Worm (Caenorhabditis elegans): Measurements from ENCODE around the gene T01G1.4.

The T01G1.4 gene

DNA sequence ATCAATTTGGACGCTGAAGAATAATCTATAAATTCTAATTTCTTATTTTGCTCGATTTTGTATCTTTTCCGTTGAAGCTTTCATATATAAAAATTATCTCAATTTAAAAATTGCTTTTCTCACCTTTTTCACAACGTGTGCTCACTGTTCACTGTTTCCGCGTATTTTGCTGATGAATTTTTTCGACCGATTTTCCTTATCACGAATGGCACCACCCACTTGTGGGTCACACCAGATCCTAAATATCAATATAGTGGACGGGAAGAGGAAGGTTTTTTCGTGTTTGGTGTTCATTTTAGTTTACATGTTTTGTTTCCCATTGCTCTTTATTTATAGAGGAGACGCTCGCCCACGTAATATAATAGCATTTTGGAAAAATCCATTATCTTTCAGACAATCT lies 45.6 kb downstream of the T01G1.4 start (continued):
- no peak for TF ChIP-seq elt-3 (tag; optimal IDR thresholded peaks at IDR 0.05)
- no peak for TF ChIP-seq efl-1 (optimal IDR thresholded peaks at IDR 0.05)
- peak in 1 of 2 experiments; percentile 90 for TF ChIP-seq efl-1 (GFP tag; optimal IDR thresholded peaks at IDR 0.05 in 1 of 2)

DNA sequence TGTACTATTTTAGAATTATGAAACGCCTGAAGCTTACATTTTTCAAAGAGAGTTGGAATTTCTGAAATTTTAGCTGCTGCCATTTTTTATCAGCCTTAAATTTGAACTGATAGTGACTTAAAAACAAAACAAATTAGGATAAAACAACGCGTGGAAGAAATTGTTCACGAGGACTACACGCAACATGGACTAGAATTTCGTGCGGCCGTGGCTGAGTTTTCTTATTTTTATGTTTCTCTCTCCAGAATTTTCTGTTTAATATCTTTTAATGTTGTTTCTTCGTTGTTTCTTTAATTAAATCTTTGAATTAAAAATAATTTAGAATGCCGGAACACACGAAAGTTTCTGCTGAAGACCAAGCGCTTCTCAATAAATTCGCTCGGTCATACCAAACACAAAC lies 46.4 kb downstream of the T01G1.4 start, which contains the start of the genes B0035.3, B0035.22 and pfd-4:
Gene B0035.3, minus strand, starts transcription at position 114 of the 400 bp plus-strand sequence.
Gene B0035.22, plus strand, starts transcription at position 269 of the 400 bp plus-strand sequence.
Gene pfd-4, plus strand, starts transcription at position 323 of the 400 bp plus-strand sequence.
- TF ChIP-seq C34B4.2 (tag; optimal IDR thresholded peaks at IDR 0.05) = no peak
- peak; percentile 39 for TF ChIP-seq blmp-1 (tag; optimal IDR thresholded peaks at IDR 0.05)
- peak; percentile 82 for TF ChIP-seq nhr-71 (tag; optimal IDR thresholded peaks at IDR 0.05)
- TF ChIP-seq nhr-11 (tag; optimal IDR thresholded peaks at IDR 0.05) = no peak
- peak; percentile 82 for TF ChIP-seq nhr-47 (tag; optimal IDR thresholded peaks at IDR 0.05)
- TF ChIP-seq snu-23 (GFP tag; optimal IDR thresholded peaks at IDR 0.05) = peak; percentile 76
- TF ChIP-seq C04F5.9 (tag; optimal IDR thresholded peaks at IDR 0.05) = peak; percentile 73
- TF ChIP-seq unc-86 (tag; optimal IDR thresholded peaks at IDR 0.05) = peak; percentile 49
- no peak for TF ChIP-seq pqm-1 (tag; optimal IDR thresholded peaks at IDR 0.05)
- TF ChIP-seq vab-15 (tag; optimal IDR thresholded peaks at IDR 0.05) = no peak
- TF ChIP-seq unc-98 (GFP tag; IDR thresholded peaks at IDR 0.05) = no peak
- TF ChIP-seq hlh-17 (GFP tag; optimal IDR thresholded peaks at IDR 0.05; ENCODE audit: borderline replicate concordance) = no peak
- no peak for TF ChIP-seq tlp-1 (tag; optimal IDR thresholded peaks at IDR 0.05)
- TF ChIP-seq lin-35 (GFP tag; optimal IDR thresholded peaks at IDR 0.05) = peak; percentile 35 to 50
- peak; percentile 67 for TF ChIP-seq sox-4 (tag; optimal IDR thresholded peaks at IDR 0.05)
- peak; percentile 83 for TF ChIP-seq irx-1 (tag; optimal IDR thresholded peaks at IDR 0.05)
- no peak for TF ChIP-seq unc-62 (GFP tag; optimal IDR thresholded peaks at IDR 0.05)
- peak; percentile 84 for TF ChIP-seq fkh-4 (tag; optimal IDR thresholded peaks at IDR 0.05; ENCODE audit: borderline replicate concordance)
- peak; percentile 87 for TF ChIP-seq ceh-90 (tag; optimal IDR thresholded peaks at IDR 0.05)
- no peak for TF ChIP-seq mab-9 (GFP tag; IDR thresholded peaks at IDR 0.05)
- no peak for TF ChIP-seq zip-4 (GFP tag; optimal IDR thresholded peaks at IDR 0.05)
- TF ChIP-seq dpl-1 (GFP tag; optimal IDR thresholded peaks at IDR 0.05) = peak; percentile 41 to 57 (median 45)
- TF ChIP-seq isw-1 (GFP tag; IDR thresholded peaks at IDR 0.05) = no peak
- peak; percentile 84 for TF ChIP-seq nhr-85 (tag)
- peak; percentile 11 for TF ChIP-seq fos-1 (tag; optimal IDR thresholded peaks at IDR 0.05)
- TF ChIP-seq ceh-8 (GFP tag; optimal IDR thresholded peaks at IDR 0.05) = no peak
- TF ChIP-seq nhr-19 (GFP tag; conservative IDR thresholded peaks at IDR 0.05) = peak; percentile 58
- no peak for TF ChIP-seq grh-1 (GFP tag; IDR thresholded peaks at IDR 0.05)
- TF ChIP-seq fkh-10 (GFP tag; optimal IDR thresholded peaks at IDR 0.05) = no peak
- TF ChIP-seq zag-1 (tag; optimal IDR thresholded peaks at IDR 0.05) = no peak
- no peak for TF ChIP-seq nhr-77 (tag; optimal IDR thresholded peaks at IDR 0.05)
- no peak for TF ChIP-seq unc-30 (tag; optimal IDR thresholded peaks at IDR 0.05)
- TF ChIP-seq lin-15B (tag; optimal IDR thresholded peaks at IDR 0.05) = peak; percentile 77
- TF ChIP-seq nhr-237 (tag; optimal IDR thresholded peaks at IDR 0.05) = no peak
- TF ChIP-seq elt-2 (tag; optimal IDR thresholded peaks at IDR 0.05) = no peak
- no peak for TF ChIP-seq lin-39 (tag; optimal IDR thresholded peaks at IDR 0.05)
- no peak for TF ChIP-seq ets-5 (GFP tag; IDR thresholded peaks at IDR 0.05)
- TF ChIP-seq nhr-90 (tag; optimal IDR thresholded peaks at IDR 0.05; ENCODE audit: poor library complexity) = peak; percentile 86
- no peak for TF ChIP-seq nhr-28 (tag; optimal IDR thresholded peaks at IDR 0.05)
- TF ChIP-seq ceh-88 (GFP tag; IDR thresholded peaks at IDR 0.05) = no peak
- TF ChIP-seq aha-1 (tag; optimal IDR thresholded peaks at IDR 0.05) = no peak
- TF ChIP-seq aly-2 (tag; optimal IDR thresholded peaks at IDR 0.05) = peak; percentile 33
- no peak for TF ChIP-seq nhr-84 (tag; optimal IDR thresholded peaks at IDR 0.05)
- peak in 1 of 2 experiments; percentile 3 for TF ChIP-seq mdl-1 (tag; optimal IDR thresholded peaks at IDR 0.05)
- peak; percentile 80 for TF ChIP-seq dsc-1 (tag; optimal IDR thresholded peaks at IDR 0.05)
- TF ChIP-seq Y116A8C.19 (tag; optimal IDR thresholded peaks at IDR 0.05; ENCODE audit: borderline replicate concordance) = peak; percentile 46
- TF ChIP-seq F16B12.6 (tag; optimal IDR thresholded peaks at IDR 0.05) = no peak
- no peak for TF ChIP-seq hlh-4 (tag; optimal IDR thresholded peaks at IDR 0.05)
- TF ChIP-seq nhr-12 (tag; optimal IDR thresholded peaks at IDR 0.05) = no peak
- no peak for TF ChIP-seq ztf-4 (tag; optimal IDR thresholded peaks at IDR 0.05)
